Worm (Caenorhabditis elegans) whole organism, young adult: Measurements from ENCODE around the gene elks-1.
A peak's percentile ranks its signal among the peaks of the same experiment; 100 is the strongest.

Experiments
- B0261.1 ChIP-seq: sonication (generic microtip); optimal IDR thresholded peaks from 2 replicates; lab custom pipeline; 2016; ENCODE audit warnings: mild to moderate bottlenecking, missing genetic modification characterization, moderate library complexity, missing compliant biosample characterization
- D2030.7 ChIP-seq: fragments of 200-800 bp; sonication (Bioruptor generic); IDR thresholded peaks from 2 replicates; pipeline ENCODE4 v1.3.6; 2022; ENCODE audit warnings: missing genetic modification reagents, missing genetic modification characterization, missing compliant biosample characterization
- F23B12.7 ChIP-seq: sonication (generic microtip); optimal IDR thresholded peaks from 2 replicates; lab custom pipeline; 2017; ENCODE audit warnings: missing genetic modification characterization, mild to moderate bottlenecking, missing compliant biosample characterization, antibody characterized with exemption, moderate library complexity; ENCODE audit not compliant: insufficient read depth
- F55B11.4 ChIP-seq: sonication (generic microtip); optimal IDR thresholded peaks from 2 replicates; lab custom pipeline; 2016; ENCODE audit warnings: missing compliant biosample characterization, missing genetic modification characterization, borderline replicate concordance; ENCODE audit not compliant: insufficient read depth
- T26A5.8 ChIP-seq: sonication (generic microtip); optimal IDR thresholded peaks from 2 replicates; lab custom pipeline; 2016; ENCODE audit warnings: missing genetic modification characterization, missing compliant biosample characterization
- Y67H2A.10 ChIP-seq: fragments of 200-800 bp; sonication (Bioruptor generic); conservative IDR thresholded peaks from 2 replicates; pipeline ENCODE4 v1.3.6; 2022; ENCODE audit warnings: missing genetic modification reagents, missing genetic modification characterization, missing compliant biosample characterization
- Y79H2A.3 ChIP-seq: fragments of 200-800 bp; sonication (Bioruptor generic); conservative IDR thresholded peaks from 2 replicates; pipeline ENCODE4 v1.3.6; 2022; ENCODE audit warnings: missing genetic modification reagents, missing genetic modification characterization, missing compliant biosample characterization
- aptf-2 ChIP-seq: fragments of 200-800 bp; sonication (Bioruptor generic); conservative IDR thresholded peaks from 2 replicates; pipeline ENCODE4 v1.3.6; 2022; ENCODE audit warnings: missing genetic modification reagents, missing genetic modification characterization, missing compliant biosample characterization
- aptf-3 ChIP-seq: fragments of 200-800 bp; sonication (Bioruptor generic); IDR thresholded peaks from 2 replicates; pipeline ENCODE4 v1.3.6; 2022; ENCODE audit warnings: missing genetic modification characterization, missing compliant biosample characterization
- attf-5 ChIP-seq: fragments of 200-800 bp; sonication (Bioruptor generic); optimal IDR thresholded peaks from 2 replicates; lab custom pipeline; 2018; ENCODE audit warnings: mild to moderate bottlenecking, missing genetic modification characterization, missing compliant biosample characterization
- ceh-100 ChIP-seq: fragments of 200-800 bp; sonication (Bioruptor generic); IDR thresholded peaks from 2 replicates; pipeline ENCODE4 v1.3.6; 2022; ENCODE audit warnings: missing genetic modification reagents, missing genetic modification characterization, missing compliant biosample characterization
- ceh-27 ChIP-seq: fragments of 200-800 bp; sonication (Bioruptor generic); optimal IDR thresholded peaks from 2 replicates; lab custom pipeline; 2018; ENCODE audit warnings: mild to moderate bottlenecking, missing genetic modification characterization, moderate library complexity, missing compliant biosample characterization
- ceh-58 ChIP-seq: fragments of 200-800 bp; sonication (Bioruptor generic); IDR thresholded peaks from 2 replicates; pipeline ENCODE4 v1.3.6; 2022; ENCODE audit warnings: missing genetic modification characterization, missing compliant biosample characterization
- dox-1 ChIP-seq: fragments of 200-800 bp; sonication (Bioruptor generic); IDR thresholded peaks from 2 replicates; pipeline ENCODE4 v1.3.6; 2022; ENCODE audit warnings: missing genetic modification reagents, missing genetic modification characterization, missing compliant biosample characterization
- egl-44 ChIP-seq: fragments of 200-800 bp; sonication (Bioruptor generic); IDR thresholded peaks from 2 replicates; pipeline ENCODE4 v1.3.6; 2022; ENCODE audit warnings: missing genetic modification reagents, missing genetic modification characterization, missing compliant biosample characterization
- egrh-3 ChIP-seq: fragments of 200-800 bp; sonication (Bioruptor generic); IDR thresholded peaks from 2 replicates; pipeline ENCODE4 v1.3.6; 2022; ENCODE audit warnings: missing genetic modification reagents, missing genetic modification characterization, missing compliant biosample characterization
- fkh-3 ChIP-seq: sonication (generic microtip); optimal IDR thresholded peaks from 2 replicates; lab custom pipeline; 2016; ENCODE audit warnings: mild to moderate bottlenecking, missing genetic modification characterization, missing compliant biosample characterization
- hlh-26 ChIP-seq: fragments of 200-800 bp; sonication (Bioruptor generic); conservative IDR thresholded peaks from 2 replicates; pipeline ENCODE4 v1.3.6; 2022; ENCODE audit warnings: missing genetic modification reagents, missing genetic modification characterization, missing compliant biosample characterization
- hsf-1 ChIP-seq: fragments of 200-800 bp; sonication (Bioruptor generic); IDR thresholded peaks from 2 replicates; pipeline ENCODE4 v1.3.6; 2022; ENCODE audit warnings: missing genetic modification reagents, missing genetic modification characterization, missing compliant biosample characterization
- let-526 ChIP-seq: fragments of 200-800 bp; sonication (Bioruptor generic); IDR thresholded peaks from 2 replicates; pipeline ENCODE4 v1.3.6; 2022; ENCODE audit warnings: missing genetic modification reagents, missing genetic modification characterization, missing compliant biosample characterization
- lin-35 ChIP-seq, 3 experiments: fragments of 150-350 bp in 2 of 3; sonication (generic microtip) in 1 of 3; optimal IDR thresholded peaks; 2 replicates each; lab custom pipeline; 2014 to 2018; ENCODE audit warnings: missing biosample characterization in 3 of 3, missing genetic modification characterization in 3 of 3, missing genetic modification reagents in 3 of 3
- lin-54 ChIP-seq: fragments of 200-800 bp; sonication (Bioruptor generic); optimal IDR thresholded peaks from 2 replicates; lab custom pipeline; 2018; ENCODE audit warnings: mild to moderate bottlenecking, missing genetic modification characterization, missing compliant biosample characterization
- lir-1 ChIP-seq: fragments of 200-800 bp; sonication (Bioruptor generic); conservative IDR thresholded peaks from 2 replicates; pipeline ENCODE4 v1.3.6; 2022; ENCODE audit warnings: missing genetic modification reagents, missing genetic modification characterization, missing compliant biosample characterization
- lsl-1 ChIP-seq: fragments of 200-800 bp; sonication (Bioruptor generic); optimal IDR thresholded peaks from 2 replicates; lab custom pipeline; 2018; ENCODE audit warnings: mild to moderate bottlenecking, missing genetic modification characterization, moderate library complexity, missing compliant biosample characterization
- lsy-27 ChIP-seq: sonication (generic microtip); optimal IDR thresholded peaks from 2 replicates; lab custom pipeline; 2017; ENCODE audit warnings: missing genetic modification characterization, mild to moderate bottlenecking, missing compliant biosample characterization, antibody characterized with exemption, missing genotype, borderline replicate concordance; ENCODE audit not compliant: insufficient read depth
- madf-10 ChIP-seq: sonication (generic microtip); optimal IDR thresholded peaks from 2 replicates; lab custom pipeline; 2016; ENCODE audit warnings: mild to moderate bottlenecking, missing genetic modification characterization, missing compliant biosample characterization
- mes-4 ChIP-seq: sonication (generic microtip); optimal IDR thresholded peaks from 2 replicates; lab custom pipeline; 2016; ENCODE audit warnings: missing genotype, missing genetic modification characterization, missing compliant biosample characterization
- nhr-80 ChIP-seq: sonication (generic microtip); optimal IDR thresholded peaks from 2 replicates; lab custom pipeline; 2016; ENCODE audit warnings: missing genetic modification characterization, missing compliant biosample characterization
- rpc-1 ChIP-seq, 2 experiments: fragments of 150-350 bp in 1 of 2; sonication (generic microtip) in 1 of 2; optimal IDR thresholded peaks; 2 replicates each; lab custom pipeline; 2014 to 2018; ENCODE audit warnings: missing biosample characterization in 1 of 2, missing genetic modification characterization in 1 of 2, missing genetic modification reagents in 1 of 2, missing genotype in 1 of 2
- sea-2 ChIP-seq: fragments of 200-800 bp; sonication (Bioruptor generic); IDR thresholded peaks from 2 replicates; pipeline ENCODE4 v1.3.6; 2022; ENCODE audit warnings: missing genetic modification characterization, missing compliant biosample characterization
- somi-1 ChIP-seq: fragments of 200-800 bp; sonication (Bioruptor generic); optimal IDR thresholded peaks from 2 replicates; lab custom pipeline; 2018; ENCODE audit warnings: mild to moderate bottlenecking, missing genetic modification characterization, missing compliant biosample characterization
- zfh-2 ChIP-seq: fragments of 200-800 bp; sonication (Bioruptor generic); conservative IDR thresholded peaks from 2 replicates; pipeline ENCODE4 v1.3.6; 2022; ENCODE audit warnings: missing genetic modification reagents, missing genetic modification characterization, missing compliant biosample characterization

The elks-1 gene

DNA sequence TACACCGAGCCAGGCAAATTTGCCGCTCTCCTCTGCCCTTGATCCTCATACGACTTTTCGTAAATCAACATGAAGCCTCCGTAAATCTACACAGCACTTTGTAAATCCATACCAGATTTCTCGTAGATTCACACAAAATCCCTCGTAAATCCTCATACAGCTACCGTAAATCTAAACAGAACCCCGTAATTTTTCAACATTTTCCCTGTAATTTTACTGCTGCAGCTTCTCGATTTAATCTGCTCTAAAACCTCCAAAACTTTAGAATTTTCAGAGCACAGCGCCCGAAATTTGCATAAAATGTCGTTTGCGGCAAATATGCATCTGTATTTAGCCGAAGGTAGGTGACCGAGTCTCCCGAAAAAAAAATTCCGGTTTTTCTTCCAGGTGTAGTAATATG lies 4.9 kb upstream of the elks-1 start, which contains the start of gene F42A6.1:
F42A6.1 (plus strand) TSS at position 301 of the 400 bp plus-strand sequence.
- no peak for TF ChIP-seq egl-44 (GFP tag; lab: Robert Waterston, UW)
- no peak for TF ChIP-seq ceh-100
- TF ChIP-seq B0261.1 (tag; lab: Kevin White, UChicago), result no peak
- no peak for TF ChIP-seq lin-35 (GFP tag; optimal IDR thresholded peaks at IDR 0.05; lab: Kevin White, UChicago)
- no peak for TF ChIP-seq aptf-2
- TF ChIP-seq hlh-26, result no peak
- TF ChIP-seq F23B12.7 (tag; lab: Kevin White, UChicago), result no peak
- TF ChIP-seq hsf-1, result no peak
- TF ChIP-seq attf-5 (GFP tag; lab: Kevin White, UChicago), result no peak

DNA sequence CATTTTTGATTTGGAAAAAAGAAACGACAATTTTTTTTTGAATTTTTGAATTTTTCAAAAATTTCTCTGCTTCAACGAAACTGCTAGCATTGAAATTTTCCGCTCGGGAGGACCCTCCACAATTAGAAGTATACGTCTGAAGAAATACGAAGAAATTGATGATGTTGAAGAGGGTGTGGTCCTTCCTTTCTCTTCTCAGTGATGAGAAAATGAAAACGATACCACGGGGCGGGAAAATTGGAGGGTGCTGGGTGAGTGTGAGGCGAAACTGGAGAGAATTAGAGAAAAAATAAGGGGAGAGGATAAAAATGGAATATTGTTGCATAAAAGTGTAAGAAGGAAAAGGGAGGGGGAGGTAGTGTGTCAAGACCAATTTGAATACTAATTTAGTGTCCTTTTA lies 2.2 kb upstream of the elks-1 start:
- no peak for TF ChIP-seq D2030.7

DNA sequence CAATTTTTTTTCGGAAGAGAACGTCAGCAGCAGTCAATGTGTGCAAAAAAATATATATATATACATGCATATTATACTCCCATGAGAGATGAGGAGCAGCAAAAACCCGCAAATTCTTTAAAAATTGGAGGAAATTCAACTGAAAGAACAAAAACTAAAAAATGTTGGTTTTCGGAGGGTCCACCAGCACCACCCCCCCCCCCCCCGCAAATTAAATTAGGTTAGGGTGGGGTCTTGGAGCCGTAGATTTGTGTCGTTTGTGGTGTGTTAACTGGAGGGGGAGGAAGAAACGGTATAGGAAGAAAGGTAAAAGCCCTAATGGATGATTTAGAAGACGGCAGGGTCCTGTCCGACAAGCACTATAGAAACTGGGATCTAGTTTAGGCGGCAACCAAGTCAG lies 1.5 kb downstream of the elks-1 start:
- TF ChIP-seq zfh-2 (GFP tag; lab: Robert Waterston, UW), result peak; percentile 69; the same call in 1 of the 2 replicates
- no peak for TF ChIP-seq lsl-1 (GFP tag; lab: Kevin White, UChicago)
- no peak for TF ChIP-seq dox-1 (GFP tag; lab: Robert Waterston, UW)
- no peak for TF ChIP-seq madf-10
- TF ChIP-seq hlh-26, result no peak
- TF ChIP-seq somi-1 (GFP tag; lab: Kevin White, UChicago), result no peak
- TF ChIP-seq ceh-27, result no peak
- peak; percentile 74; the same call in 1 of the 2 replicates for TF ChIP-seq egrh-3 (GFP tag; lab: Robert Waterston, UW)
- no peak for TF ChIP-seq Y79H2A.3 (GFP tag; lab: Robert Waterston, UW)
- TF ChIP-seq nhr-80 (tag; lab: Kevin White, UChicago), result no peak

ce11 chrIV:3345484-3345883 lies 4.3 kb downstream of the elks-1 start:
- TF ChIP-seq sea-2 (GFP tag; lab: Robert Waterston, UW) (no peak), lir-1 (GFP tag; lab: Robert Waterston, UW) (no peak), zfh-2 (GFP tag; lab: Robert Waterston, UW) (peak; percentile 31; the same call in 1 of the 2 replicates), F55B11.4 (tag; lab: Kevin White, UChicago) (no peak), mes-4 (tag; lab: Kevin White, UChicago) (no peak), ceh-58 (GFP tag; lab: Robert Waterston, UW) (no peak), dox-1 (GFP tag; lab: Robert Waterston, UW) (peak; percentile 7; the same call in 1 of the 2 replicates), fkh-3 (no peak), lin-54 (GFP tag; lab: Kevin White, UChicago) (no peak), let-526 (no peak)

DNA sequence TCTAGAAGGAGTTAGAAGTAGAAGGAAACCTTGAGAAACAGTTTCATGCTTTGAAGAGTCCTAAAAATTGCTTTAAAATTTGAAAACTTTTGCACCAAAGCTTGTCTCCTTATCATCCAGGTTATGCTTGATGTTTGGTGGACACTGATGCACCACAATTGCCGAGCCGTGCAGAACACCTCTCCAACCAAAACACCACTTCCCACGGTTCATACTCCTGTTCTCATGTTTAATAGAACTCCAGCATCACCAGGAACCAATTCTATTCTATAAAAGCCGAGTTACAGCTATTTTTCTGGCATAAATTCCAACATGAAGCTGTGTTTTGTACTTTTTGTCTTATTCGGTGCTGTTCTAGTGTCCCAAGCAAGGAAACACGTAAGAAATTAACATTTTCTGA lies 8.7 kb downstream of the elks-1 start, which contains the start of gene F42A6.2:
F42A6.2 (plus strand) TSS at position 301 of the 400 bp plus-strand sequence.
- TF ChIP-seq T26A5.8 (tag; lab: Kevin White, UChicago) (no peak), Y67H2A.10 (GFP tag; lab: Robert Waterston, UW) (no peak), aptf-3 (GFP tag; lab: Robert Waterston, UW) (no peak), rpc-1 (optimal IDR thresholded peaks at IDR 0.05; lab: Kevin White, UChicago) (no peak), rpc-1 (tag; optimal IDR thresholded peaks at IDR 0.05; lab: Kevin White, UChicago) (no peak), somi-1 (GFP tag; lab: Kevin White, UChicago) (no peak), lsy-27 (tag; lab: Kevin White, UChicago) (no peak)
